Fruit fly (Drosophila melanogaster): ENCODE data around the gene Ugt302K1.

The Ugt302K1 gene

dm6 chr3R:11200885-11201421, 47.3 kb upstream of the Ugt302K1 start (continued):
- TF ChIP-seq vnd (GFP tag; IDR thresholded peaks at IDR 0.05; ENCODE audit: partially characterized antibody) (no peak), prd (optimal IDR thresholded peaks at IDR 0.05) (no peak), prd (GFP tag; IDR thresholded peaks at IDR 0.05) (peak; percentile 67), grau (tag; optimal IDR thresholded peaks at IDR 0.05) (peak; percentile 79), CG3726 (GFP tag; IDR thresholded peaks at IDR 0.05) (no peak), CG3407 (GFP tag; optimal IDR thresholded peaks at IDR 0.05) (peak; percentile 25), cg (GFP tag; optimal IDR thresholded peaks at IDR 0.05) (no peak), CG11456 (GFP tag; IDR thresholded peaks at IDR 0.05) (no peak), CG5245 (GFP tag; optimal IDR thresholded peaks at IDR 0.05) (no peak), ATbp (GFP tag; optimal IDR thresholded peaks at IDR 0.05) (no peak), CTCF (GFP tag; optimal IDR thresholded peaks at IDR 0.05) (no peak), HmgZ (tag; optimal IDR thresholded peaks at IDR 0.05) (peak; percentile 26), CG12071 (GFP tag; optimal IDR thresholded peaks at IDR 0.05) (no peak), lmd (GFP tag; IDR thresholded peaks at IDR 0.05) (peak; percentile 49; the same call in 1 of the 2 replicates), CG7839 (tag; optimal IDR thresholded peaks at IDR 0.05) (peak; percentile 79), Aef1 (GFP tag; IDR thresholded peaks at IDR 0.05) (peak; percentile 52), pum (GFP tag; optimal IDR thresholded peaks at IDR 0.05) (no peak), Adf1 (GFP tag; IDR thresholded peaks at IDR 0.05) (peak; percentile 34; the same call in 1 of the 2 replicates), CG13775 (GFP tag; optimal IDR thresholded peaks at IDR 0.05) (peak; percentile 24), Kr (GFP tag; optimal IDR thresholded peaks at IDR 0.05) (no peak), vvl (GFP tag; IDR thresholded peaks at IDR 0.05) (peak; percentile 68), ken (GFP tag; IDR thresholded peaks at IDR 0.05) (no peak), CG17802 (tag; optimal IDR thresholded peaks at IDR 0.05) (no peak), CG31388 (GFP tag; optimal IDR thresholded peaks at IDR 0.05) (no peak), Nf-YA (GFP tag; IDR thresholded peaks at IDR 0.05) (no peak), emc (GFP tag; optimal IDR thresholded peaks at IDR 0.05) (no peak), klu (GFP tag; IDR thresholded peaks at IDR 0.05) (no peak), insv (GFP tag; optimal IDR thresholded peaks at IDR 0.05) (no peak), Optix (GFP tag; IDR thresholded peaks at IDR 0.05) (0 out of 3 replicates have a peak, but pooled peaks have one; percentile 5), CG10147 (GFP tag; optimal IDR thresholded peaks at IDR 0.05) (peak; percentile 31), BEAF-32 (GFP tag; optimal IDR thresholded peaks at IDR 0.05) (no peak), Blimp-1 (GFP tag; optimal IDR thresholded peaks at IDR 0.05) (peak; percentile 39), HmgD (GFP tag; optimal IDR thresholded peaks at IDR 0.05) (no peak), CG12659 (GFP tag; optimal IDR thresholded peaks at IDR 0.05) (peak; percentile 47), pan (optimal IDR thresholded peaks at IDR 0.05) (no peak), pan (GFP tag; optimal IDR thresholded peaks at IDR 0.05 in 1 of 2, IDR thresholded peaks at IDR 0.05 in 1 of 2) (peak in 1 of 2 experiments; percentile 69), Ravus (GFP tag; IDR thresholded peaks at IDR 0.05) (no peak), h (optimal IDR thresholded peaks at IDR 0.05) (no peak), mam (GFP tag; optimal IDR thresholded peaks at IDR 0.05) (peak; percentile 38), tap (tag; optimal IDR thresholded peaks at IDR 0.05) (peak; percentile 47), CG12104 (GFP tag; optimal IDR thresholded peaks at IDR 0.05) (peak; percentile 51), fru (optimal IDR thresholded peaks at IDR 0.05) (no peak), CG1529 (GFP tag; optimal IDR thresholded peaks at IDR 0.05) (no peak), CG30431 (GFP tag; optimal IDR thresholded peaks at IDR 0.05) (no peak), cwo (GFP tag; optimal IDR thresholded peaks at IDR 0.05) (peak; percentile 75), sim (GFP tag; IDR thresholded peaks at IDR 0.05) (no peak), gfzf (GFP tag; optimal IDR thresholded peaks at IDR 0.05) (no peak), CG9876 (GFP tag; optimal IDR thresholded peaks at IDR 0.05) (no peak), bab2 (GFP tag; optimal IDR thresholded peaks at IDR 0.05) (no peak), nerfin-1 (tag; optimal IDR thresholded peaks at IDR 0.05) (no peak), ash1 (GFP tag; optimal IDR thresholded peaks at IDR 0.05) (no peak), sob (GFP tag; IDR thresholded peaks at IDR 0.05) (peak; percentile 73; the same call in 1 of the 2 replicates), pho (GFP tag; optimal IDR thresholded peaks at IDR 0.05) (no peak)
